Worm (Caenorhabditis elegans) whole organism, L1 larva: Measurements from ENCODE around the gene ani-2.

Experiments
- dsc-1 ChIP-seq: sonication (generic microtip); optimal IDR thresholded peaks from 2 replicates; lab custom pipeline; 2016; ENCODE audit warnings: mild to moderate bottlenecking, missing genetic modification characterization, missing compliant biosample characterization
- efl-3 ChIP-seq: fragments of 200-800 bp; sonication (Bioruptor generic); optimal IDR thresholded peaks from 2 replicates; lab custom pipeline; 2018; ENCODE audit warnings: mild to moderate bottlenecking, missing genetic modification characterization, missing compliant biosample characterization
- hlh-4 ChIP-seq: sonication (generic microtip); optimal IDR thresholded peaks from 2 replicates; lab custom pipeline; 2016; ENCODE audit warnings: mild to moderate bottlenecking, missing genetic modification characterization, missing compliant biosample characterization
- lin-35 ChIP-seq, 2 experiments: fragments of 150-350 bp; optimal IDR thresholded peaks; 2 replicates each; lab custom pipeline; 2014; ENCODE audit warnings: missing biosample characterization in 2 of 2, missing genetic modification characterization in 2 of 2, missing genetic modification reagents in 2 of 2
- nhr-47 ChIP-seq: sonication (generic microtip); optimal IDR thresholded peaks from 2 replicates; lab custom pipeline; 2016; ENCODE audit warnings: mild to moderate bottlenecking, missing genetic modification characterization, moderate library complexity, missing compliant biosample characterization
- nhr-77 ChIP-seq: fragments of 150-350 bp; optimal IDR thresholded peaks from 2 replicates; lab custom pipeline; 2014; ENCODE audit warnings: missing biosample characterization, missing genetic modification characterization
- snu-23 ChIP-seq: sonication (generic microtip); optimal IDR thresholded peaks from 2 replicates; lab custom pipeline; 2016; ENCODE audit warnings: missing genetic modification characterization, missing compliant biosample characterization
- sptf-1 ChIP-seq: fragments of 150-350 bp; optimal IDR thresholded peaks from 2 replicates; lab custom pipeline; 2014; ENCODE audit warnings: missing biosample characterization, missing genetic modification characterization

DNA sequence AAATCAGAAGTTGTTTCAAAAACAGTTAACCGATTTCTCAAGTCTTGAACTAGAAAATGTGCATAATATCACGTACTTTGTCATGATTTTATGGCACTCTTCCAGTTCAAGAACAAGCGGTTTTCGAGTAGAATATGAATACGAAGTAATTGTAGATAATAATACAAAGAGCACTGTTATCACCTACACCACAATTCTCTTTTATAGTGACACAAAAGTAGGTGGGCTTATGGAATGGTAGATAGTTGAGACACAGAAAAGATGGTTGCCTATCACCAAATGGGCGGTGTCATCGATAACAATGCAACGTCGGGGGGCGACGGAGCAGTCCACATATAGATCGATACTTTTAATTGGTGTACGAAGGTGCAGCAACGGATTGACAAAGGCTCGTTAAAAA lies 36.5 kb downstream of the ani-2 start:
- TF ChIP-seq sptf-1 (tag; lab: Kevin White, UChicago) (no peak), lin-35 (GFP tag; optimal IDR thresholded peaks at IDR 0.05; lab: Kevin White, UChicago) (peak in 1 of 2 experiments; percentile 65), snu-23 (no peak), hlh-4 (tag; lab: Kevin White, UChicago) (no peak), nhr-47 (tag; lab: Kevin White, UChicago) (no peak), nhr-77 (tag; lab: Kevin White, UChicago) (no peak), efl-3 (GFP tag; lab: Kevin White, UChicago) (no peak), dsc-1 (no peak)
